Fruit fly (Drosophila melanogaster): ENCODE results near the gene CG9459.

DNA sequence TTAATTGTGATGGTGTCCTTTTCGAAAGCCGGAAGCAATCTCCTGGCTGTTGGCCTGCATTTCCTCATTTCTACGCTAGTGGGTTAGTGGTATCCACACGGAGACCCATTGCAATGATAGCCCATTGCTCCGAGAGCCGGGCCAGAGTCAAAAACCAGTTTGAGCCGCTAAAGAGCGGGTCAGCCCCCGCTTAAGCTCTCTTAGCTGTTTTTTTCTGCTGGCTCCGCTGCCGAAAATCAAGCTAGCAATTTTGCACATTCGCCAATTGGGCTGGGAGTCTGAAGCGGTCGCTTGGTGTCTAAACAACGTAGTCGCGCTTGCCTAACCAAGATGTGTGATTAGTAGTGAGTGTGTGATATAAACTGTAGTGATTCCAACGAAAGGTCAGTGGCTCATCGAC lies 38.4 kb downstream of the CG9459 start, which contains the start of gene CG12947:
- TF ChIP-seq kay (GFP tag; ENCODE audit: borderline replicate concordance), result no peak
- no peak for TF ChIP-seq CG7101 (tag; optimal IDR thresholded peaks at IDR 0.05)
- TF ChIP-seq cic (GFP tag; optimal IDR thresholded peaks at IDR 0.05), result no peak
- TF ChIP-seq tj (GFP tag; optimal IDR thresholded peaks at IDR 0.05), result no peak
- no peak for TF ChIP-seq CG1620 (GFP tag; optimal IDR thresholded peaks at IDR 0.05)
- TF ChIP-seq cnc (optimal IDR thresholded peaks at IDR 0.05), result no peak
